Fruit fly (Drosophila melanogaster) whole organism, embryonic: ENCODE measurements around the gene janA.

ENCODE experiments used
- Adf1 ChIP-seq: fragments of 200-800 bp; sonication (Bioruptor generic); IDR thresholded peaks from 2 replicates; pipeline ENCODE4 v1.3.6; 2022; ENCODE audit warnings: missing biosample characterization, missing genetic modification characterization
- B-H1 ChIP-seq: fragments of 200-800 bp; sonication (Bioruptor generic); IDR thresholded peaks from 3 replicates; pipeline ENCODE4 v1.3.6; 2022; ENCODE audit warnings: missing biosample characterization, missing genetic modification characterization
- B-H2 ChIP-seq: fragments of 200-800 bp; sonication (Bioruptor generic); optimal IDR thresholded peaks from 2 replicates; lab custom pipeline; 2018; ENCODE audit warnings: missing biosample characterization, mild to moderate bottlenecking, missing genetic modification characterization
- C15 ChIP-seq: fragments of 200-800 bp; sonication (Bioruptor generic); IDR thresholded peaks from 3 replicates; pipeline ENCODE4 v1.3.6; 2022; ENCODE audit warnings: missing biosample characterization, missing genetic modification characterization
- CG10274 ChIP-seq: fragments of 200-800 bp; sonication (Bioruptor generic); optimal IDR thresholded peaks from 3 replicates; lab custom pipeline; 2017; ENCODE audit warnings: missing biosample characterization, mild to moderate bottlenecking, missing genetic modification characterization
- CG12236 ChIP-seq: fragments of 200-800 bp; sonication (Bioruptor generic); optimal IDR thresholded peaks from 2 replicates; lab custom pipeline; 2016; ENCODE audit warnings: missing biosample characterization, missing genetic modification characterization
- CG14050 ChIP-seq: fragments of 200-800 bp; sonication (Bioruptor generic); IDR thresholded peaks from 3 replicates; pipeline ENCODE4 v1.3.6; 2022; ENCODE audit warnings: missing biosample characterization, missing genetic modification characterization
- CG1602 ChIP-seq: fragments of 200-800 bp; sonication (Bioruptor generic); optimal IDR thresholded peaks from 3 replicates; lab custom pipeline; 2016; ENCODE audit warnings: missing biosample characterization, missing genetic modification characterization
- CG16813 ChIP-seq: fragments of 200-800 bp; sonication (Bioruptor generic); IDR thresholded peaks from 3 replicates; pipeline ENCODE4 v1.3.6; 2022; ENCODE audit warnings: missing biosample characterization, missing genetic modification characterization; ENCODE audit not compliant: partially characterized antibody
- CG17361 ChIP-seq: fragments of 200-800 bp; sonication (Bioruptor generic); IDR thresholded peaks from 3 replicates; pipeline ENCODE4 v1.3.6; 2022; ENCODE audit warnings: missing biosample characterization, missing genetic modification characterization
- CG30020 ChIP-seq: fragments of 200-800 bp; optimal IDR thresholded peaks from 2 replicates; lab custom pipeline; 2019; ENCODE audit warnings: missing biosample characterization, mild to moderate bottlenecking, missing genetic modification characterization, moderate library complexity
- CG31224 ChIP-seq: fragments of 200-800 bp; sonication (Bioruptor generic); IDR thresholded peaks from 2 replicates; pipeline ENCODE4 v1.3.6; 2022; ENCODE audit warnings: missing biosample characterization, missing genetic modification characterization
- CG6175 ChIP-seq: fragments of 200-800 bp; sonication (Bioruptor generic); IDR thresholded peaks from 3 replicates; pipeline ENCODE4 v1.3.6; 2022; ENCODE audit warnings: missing biosample characterization, missing genetic modification characterization
- CG6654 ChIP-seq: fragments of 200-800 bp; sonication (Bioruptor generic); optimal IDR thresholded peaks from 2 replicates; lab custom pipeline; 2017; ENCODE audit warnings: missing biosample characterization, mild to moderate bottlenecking, missing genetic modification characterization
- CG6791 ChIP-seq: fragments of 200-800 bp; sonication (Bioruptor generic); IDR thresholded peaks from 3 replicates; pipeline ENCODE4 v1.3.6; 2022; ENCODE audit warnings: missing biosample characterization, missing genetic modification characterization; ENCODE audit not compliant: partially characterized antibody
- CG6854 ChIP-seq: fragments of 200-800 bp; sonication (Bioruptor generic); optimal IDR thresholded peaks from 3 replicates; lab custom pipeline; 2017; ENCODE audit warnings: missing biosample characterization, mild to moderate bottlenecking, missing genetic modification characterization
- CG7372 ChIP-seq: fragments of 200-800 bp; sonication (Bioruptor generic); IDR thresholded peaks from 2 replicates; pipeline ENCODE4 v1.3.6; 2022; ENCODE audit warnings: missing biosample characterization, missing genetic modification characterization
- CG7963 ChIP-seq: fragments of 200-800 bp; sonication (Bioruptor generic); IDR thresholded peaks from 3 replicates; pipeline ENCODE4 v1.3.6; 2022; ENCODE audit warnings: missing biosample characterization, missing genetic modification characterization; ENCODE audit not compliant: partially characterized antibody
- CG9727 ChIP-seq: fragments of 200-800 bp; sonication (Bioruptor generic); optimal IDR thresholded peaks from 3 replicates; lab custom pipeline; 2017; ENCODE audit warnings: missing biosample characterization, mild to moderate bottlenecking, missing genetic modification characterization
- CG9817 ChIP-seq: fragments of 200-800 bp; sonication (Bioruptor generic); optimal IDR thresholded peaks from 2 replicates; lab custom pipeline; 2018; ENCODE audit warnings: missing biosample characterization, mild to moderate bottlenecking, missing genetic modification characterization, moderate library complexity
- CG9876 ChIP-seq: fragments of 200-800 bp; sonication (Bioruptor generic); optimal IDR thresholded peaks from 2 replicates; lab custom pipeline; 2016; ENCODE audit warnings: missing biosample characterization, missing genetic modification characterization
- GATAe ChIP-seq: fragments of 200-800 bp; sonication (Bioruptor generic); conservative IDR thresholded peaks from 2 replicates; pipeline ENCODE4 v1.3.6; 2022; ENCODE audit warnings: missing biosample characterization, missing genetic modification characterization
- HmgZ ChIP-seq: fragments of 200-800 bp; sonication (Bioruptor generic); optimal IDR thresholded peaks from 2 replicates; lab custom pipeline; 2018; ENCODE audit warnings: missing biosample characterization, mild to moderate bottlenecking, missing genetic modification characterization
- Mes4 ChIP-seq: fragments of 200-800 bp; sonication (Bioruptor generic); optimal IDR thresholded peaks from 2 replicates; lab custom pipeline; 2016; ENCODE audit warnings: missing biosample characterization, missing genetic modification characterization
- Neu2 ChIP-seq: fragments of 200-800 bp; sonication (Bioruptor generic); optimal IDR thresholded peaks from 3 replicates; lab custom pipeline; 2016; ENCODE audit warnings: missing biosample characterization, missing genetic modification characterization, borderline replicate concordance
- Oaz ChIP-seq: fragments of 200-800 bp; sonication (Bioruptor generic); IDR thresholded peaks from 2 replicates; pipeline ENCODE4 v1.3.6; 2022; ENCODE audit warnings: missing biosample characterization, missing genetic modification characterization
- Opbp ChIP-seq: fragments of 200-800 bp; sonication (Bioruptor generic); IDR thresholded peaks from 3 replicates; pipeline ENCODE4 v1.3.6; 2022; ENCODE audit warnings: missing biosample characterization, missing genetic modification characterization; ENCODE audit not compliant: partially characterized antibody
- Six4 ChIP-seq: fragments of 200-800 bp; sonication (Bioruptor generic); optimal IDR thresholded peaks from 2 replicates; lab custom pipeline; 2016; ENCODE audit warnings: missing biosample characterization, missing genetic modification characterization
- Sox100B ChIP-seq: fragments of 200-800 bp; sonication (Bioruptor generic); optimal IDR thresholded peaks from 3 replicates; lab custom pipeline; 2018; ENCODE audit warnings: missing biosample characterization, mild to moderate bottlenecking, missing genetic modification characterization
- Sox102F ChIP-seq: fragments of 200-800 bp; sonication (Bioruptor generic); optimal IDR thresholded peaks from 2 replicates; lab custom pipeline; 2018; ENCODE audit warnings: missing biosample characterization, mild to moderate bottlenecking, missing genetic modification characterization, moderate library complexity
- Vsx1 ChIP-seq: fragments of 200-800 bp; sonication (Bioruptor generic); optimal IDR thresholded peaks from 2 replicates; lab custom pipeline; 2017; ENCODE audit warnings: missing biosample characterization, mild to moderate bottlenecking, missing genetic modification characterization, missing genetic modification reagents
- ab ChIP-seq: fragments of 200-800 bp; sonication (Bioruptor generic); optimal IDR thresholded peaks from 2 replicates; lab custom pipeline; 2016; ENCODE audit warnings: missing biosample characterization, missing genetic modification characterization
- bigmax ChIP-seq: fragments of 200-800 bp; sonication (Bioruptor generic); optimal IDR thresholded peaks from 2 replicates; lab custom pipeline; 2018; ENCODE audit warnings: missing biosample characterization, mild to moderate bottlenecking, missing genetic modification characterization
- cwo ChIP-seq: fragments of 200-800 bp; sonication (Bioruptor generic); optimal IDR thresholded peaks from 3 replicates; lab custom pipeline; 2017; ENCODE audit warnings: missing biosample characterization, missing genetic modification characterization, mild to moderate bottlenecking, moderate library complexity, missing genetic modification reagents
- disco-r ChIP-seq: fragments of 200-800 bp; sonication (Bioruptor generic); optimal IDR thresholded peaks from 2 replicates; lab custom pipeline; 2016; ENCODE audit warnings: missing biosample characterization, missing genetic modification characterization
- h ChIP-seq: fragments of >200 bp; optimal IDR thresholded peaks from 2 replicates; lab custom pipeline; 2017
- kay ChIP-seq: fragments of 200-800 bp; sonication (Bioruptor generic); optimal IDR thresholded peaks from 2 replicates; lab custom pipeline; 2016; ENCODE audit warnings: missing biosample characterization, missing genetic modification characterization
- lbe ChIP-seq: fragments of 200-800 bp; sonication (Bioruptor generic); optimal IDR thresholded peaks from 2 replicates; lab custom pipeline; 2016; ENCODE audit warnings: missing biosample characterization, mild to moderate bottlenecking, missing genetic modification characterization
- maf-S ChIP-seq: fragments of 200-800 bp; sonication (Bioruptor generic); optimal IDR thresholded peaks from 2 replicates; lab custom pipeline; 2016; ENCODE audit warnings: missing biosample characterization, missing genetic modification characterization
- odd ChIP-seq: fragments of 200-800 bp; sonication (Bioruptor generic); optimal IDR thresholded peaks from 2 replicates; lab custom pipeline; 2017; ENCODE audit warnings: missing biosample characterization, mild to moderate bottlenecking, missing genetic modification characterization
- otp ChIP-seq: fragments of 200-800 bp; sonication (Bioruptor generic); IDR thresholded peaks from 3 replicates; pipeline ENCODE4, ENCODE4 v1.3.6; 2022; ENCODE audit warnings: missing biosample characterization, missing genetic modification characterization
- phol ChIP-seq: fragments of 200-800 bp; sonication (Bioruptor generic); optimal IDR thresholded peaks from 3 replicates; lab custom pipeline; 2018; ENCODE audit warnings: missing biosample characterization, mild to moderate bottlenecking, missing genetic modification characterization, moderate library complexity
- prd ChIP-seq, 3 experiments: fragments of >200 bp in 2 of 3; fragments of 200-800 bp in 1 of 3; sonication (Bioruptor generic) in 1 of 3; optimal IDR thresholded peaks in 2 of 3; IDR thresholded peaks in 1 of 3; 2 replicates in 2 of 3; 3 replicates in 1 of 3; pipeline versions ENCODE4 v1.3.6 to Lab custom; 2017 to 2022; ENCODE audit warnings: missing biosample characterization in 1 of 3, missing genetic modification characterization in 1 of 3
- pzg ChIP-seq: fragments of 200-800 bp; sonication (Bioruptor generic); optimal IDR thresholded peaks from 3 replicates; lab custom pipeline; 2018; ENCODE audit warnings: missing biosample characterization, mild to moderate bottlenecking, missing genetic modification characterization, moderate library complexity
- so ChIP-seq: fragments of 200-800 bp; sonication (Bioruptor generic); IDR thresholded peaks from 3 replicates; pipeline ENCODE4 v1.3.6; 2022; ENCODE audit warnings: missing biosample characterization, missing genetic modification characterization
- wdn ChIP-seq: fragments of 200-800 bp; sonication (Bioruptor generic); IDR thresholded peaks from 2 replicates; pipeline ENCODE4 v1.3.6; 2022; ENCODE audit warnings: missing biosample characterization, missing genetic modification characterization
- yki ChIP-seq: fragments of >200 bp; optimal IDR thresholded peaks from 3 replicates; lab custom pipeline; 2018

janA gene

DNA sequence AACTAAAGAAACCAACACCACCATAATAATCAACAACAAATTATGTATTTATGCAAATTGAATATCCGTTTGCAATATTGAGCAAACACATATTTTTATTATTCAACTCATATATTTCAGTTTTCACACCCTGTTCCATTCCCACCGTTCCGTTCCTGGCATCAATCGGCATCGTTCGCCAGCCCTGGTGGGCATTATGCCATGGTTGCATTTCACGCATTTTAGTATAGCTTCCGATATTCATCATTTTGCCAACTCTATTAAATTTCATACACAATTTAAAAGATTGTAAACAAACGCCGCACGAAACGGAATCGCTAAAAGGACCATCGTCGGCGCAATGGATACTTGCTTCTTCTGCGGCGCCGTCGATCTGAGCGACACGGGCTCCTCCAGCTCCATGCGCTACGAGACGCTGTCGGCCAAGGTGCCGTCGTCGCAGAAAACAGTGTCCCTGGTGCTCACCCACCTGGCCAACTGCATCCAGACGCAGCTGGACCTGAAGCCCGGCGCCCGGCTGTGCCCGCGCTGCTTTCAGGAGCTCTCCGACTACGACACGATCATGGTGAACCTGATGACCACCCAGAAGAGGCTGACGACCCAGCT lies 3.9 kb upstream of the janA start, which contains the start of gene Sry-delta (continued):
- peak; percentile 79 for TF ChIP-seq CG9817 (tag; lab: Kevin White, UChicago)
- no peak for TF ChIP-seq so
- TF ChIP-seq Six4 (GFP tag; lab: Kevin White, UChicago) = peak; percentile 64
- peak; percentile 18 for TF ChIP-seq CG12236 (GFP tag; lab: Kevin White, UChicago)
- no peak for TF ChIP-seq CG6654 (GFP tag; lab: Kevin White, UChicago)
- peak; percentile 80 for TF ChIP-seq otp (GFP tag; lab: Robert Waterston, UW)
- TF ChIP-seq h (lab: Kevin White, UChicago) = no peak
- TF ChIP-seq kay = peak; percentile 61
- peak; percentile 61 for TF ChIP-seq Mes4
- no peak for TF ChIP-seq cwo (GFP tag; lab: Kevin White, UChicago)
- TF ChIP-seq phol (tag; lab: Kevin White, UChicago) = peak; percentile 85
- TF ChIP-seq CG7963 = no peak
- no peak for TF ChIP-seq Vsx1 (GFP tag; lab: Kevin White, UChicago)
- peak; percentile 49 for TF ChIP-seq Oaz
- TF ChIP-seq C15 = no peak
- TF ChIP-seq CG14050 (GFP tag; lab: Robert Waterston, UW) = peak; percentile 47; the same call in 2 of the 3 replicates
- peak; percentile 86 for TF ChIP-seq maf-S
- TF ChIP-seq CG6791 (GFP tag; lab: Robert Waterston, UW) = peak; percentile 76
- peak; percentile 48; the same call in 1 of the 3 replicates for TF ChIP-seq CG6175 (GFP tag; lab: Robert Waterston, UW)
- no peak for TF ChIP-seq Sox100B
- peak; percentile 87 for TF ChIP-seq Opbp (GFP tag; lab: Robert Waterston, UW)
- TF ChIP-seq ab (GFP tag; lab: Kevin White, UChicago) = peak; percentile 45
- TF ChIP-seq Neu2 (GFP tag; lab: Kevin White, UChicago) = peak; percentile 14
- peak; percentile 22; the same call in 1 of the 2 replicates for TF ChIP-seq GATAe (GFP tag; lab: Robert Waterston, UW)
- no peak for TF ChIP-seq Sox102F (GFP tag; lab: Kevin White, UChicago)
- peak; percentile 44; the same call in 1 of the 2 replicates for TF ChIP-seq CG7372 (GFP tag; lab: Robert Waterston, UW)
- no peak for TF ChIP-seq odd
- peak; percentile 56; the same call in 1 of the 2 replicates for TF ChIP-seq wdn (GFP tag; lab: Robert Waterston, UW)
- TF ChIP-seq prd (optimal IDR thresholded peaks at IDR 0.05; lab: Kevin White, UChicago) = no peak
- TF ChIP-seq prd (GFP tag; IDR thresholded peaks at IDR 0.05; lab: Robert Waterston, UW) = peak; percentile 83
- peak; percentile 90 for TF ChIP-seq HmgZ
- TF ChIP-seq CG9876 = peak; percentile 92
- peak; percentile 97 for TF ChIP-seq CG30020
- peak; percentile 78 for TF ChIP-seq CG16813 (GFP tag; lab: Robert Waterston, UW)
- TF ChIP-seq CG9727 (GFP tag; lab: Kevin White, UChicago) = peak; percentile 78
- TF ChIP-seq bigmax = peak; percentile 79
- peak; percentile 71 for TF ChIP-seq CG17361 (GFP tag; lab: Robert Waterston, UW)
- peak; percentile 97 for TF ChIP-seq pzg (GFP tag; lab: Kevin White, UChicago)
- peak; percentile 74 for TF ChIP-seq CG1602 (GFP tag; lab: Kevin White, UChicago)
- TF ChIP-seq CG10274 (GFP tag; lab: Kevin White, UChicago) = peak; percentile 27
- no peak for TF ChIP-seq yki (lab: Kevin White, UChicago)
- peak; percentile 45 for TF ChIP-seq B-H1 (GFP tag; lab: Robert Waterston, UW)
- peak; percentile 57 for TF ChIP-seq disco-r (GFP tag; lab: Kevin White, UChicago)
- TF ChIP-seq lbe (GFP tag; lab: Kevin White, UChicago) = peak; percentile 68
- TF ChIP-seq Adf1 (GFP tag; lab: Robert Waterston, UW) = peak; percentile 55; the same call in 1 of the 2 replicates
- peak; percentile 57 for TF ChIP-seq CG31224 (GFP tag; lab: Robert Waterston, UW)
- no peak for TF ChIP-seq CG6854 (GFP tag; lab: Kevin White, UChicago)
- TF ChIP-seq B-H2 (GFP tag; lab: Kevin White, UChicago) = peak; percentile 90
